Fruit fly (Drosophila melanogaster) whole organism, wandering third instar larva: ENCODE data around the gene PGRP-SB1.

Source experiments
- Abd-B ChIP-seq: fragments of >200 bp; optimal IDR thresholded peaks from 2 replicates; lab custom pipeline; 2017; ENCODE audit warnings: missing biosample characterization, missing genetic modification characterization
- CG9705 ChIP-seq: fragments of 200-800 bp; sonication (Bioruptor generic); optimal IDR thresholded peaks from 2 replicates; lab custom pipeline; 2018; ENCODE audit warnings: missing biosample characterization, mild to moderate bottlenecking, missing genetic modification characterization
- CrebA ChIP-seq: fragments of 200-800 bp; sonication (Bioruptor generic); optimal IDR thresholded peaks from 2 replicates; lab custom pipeline; 2016; ENCODE audit warnings: missing biosample characterization, mild to moderate bottlenecking, missing genetic modification characterization, borderline replicate concordance
- Dfd ChIP-seq: fragments of >200 bp; optimal IDR thresholded peaks from 2 replicates; lab custom pipeline; 2017; ENCODE audit warnings: missing biosample characterization, missing genetic modification characterization
- Dif ChIP-seq: fragments of 200-275, 200-300 bp; sonication (Bioruptor generic); optimal IDR thresholded peaks from 2 replicates; lab custom pipeline; 2018; ENCODE audit warnings: missing biosample characterization, missing genetic modification characterization; ENCODE audit not compliant: partially characterized antibody
- GATAd ChIP-seq: sonication (Bioruptor generic); optimal IDR thresholded peaks from 2 replicates; lab custom pipeline; 2016; ENCODE audit warnings: missing biosample characterization, missing genetic modification characterization
- HLH106 ChIP-seq: fragments of 200-800 bp; optimal IDR thresholded peaks from 3 replicates; lab custom pipeline; 2019; ENCODE audit warnings: missing biosample characterization, mild to moderate bottlenecking, missing genetic modification characterization, moderate library complexity
- Hr78 ChIP-seq: fragments of >200 bp; optimal IDR thresholded peaks from 2 replicates; lab custom pipeline; 2017; ENCODE audit warnings: missing biosample characterization, missing genetic modification characterization
- Jra ChIP-seq: sonication (Bioruptor generic); optimal IDR thresholded peaks from 2 replicates; lab custom pipeline; 2016; ENCODE audit warnings: missing biosample characterization, missing genetic modification characterization
- Myc ChIP-seq: fragments of >200 bp; optimal IDR thresholded peaks from 2 replicates; lab custom pipeline; 2017
- Rel ChIP-seq, 2 experiments: fragments of 200-800 bp; sonication (Bioruptor generic) in 1 of 2; optimal IDR thresholded peaks; 2 replicates in 1 of 2; 3 replicates in 1 of 2; lab custom pipeline; 2016 to 2019; ENCODE audit warnings: mild to moderate bottlenecking in 2 of 2, missing biosample characterization in 2 of 2, missing genetic modification characterization in 2 of 2, moderate library complexity in 1 of 2
- Sp1 ChIP-seq: fragments of 200-800 bp; sonication (Bioruptor generic); optimal IDR thresholded peaks from 3 replicates; lab custom pipeline; 2019; ENCODE audit warnings: missing biosample characterization, mild to moderate bottlenecking, missing genetic modification characterization, moderate library complexity
- Vsx2 ChIP-seq: fragments of 200-300, 225-300 bp; sonication (Bioruptor generic); optimal IDR thresholded peaks from 2 replicates; lab custom pipeline; 2018; ENCODE audit warnings: missing biosample characterization, missing genetic modification characterization; ENCODE audit not compliant: partially characterized antibody
- br ChIP-seq: fragments of 200-800 bp; sonication (Bioruptor generic); optimal IDR thresholded peaks from 2 replicates; lab custom pipeline; 2016; ENCODE audit warnings: missing biosample characterization, missing genetic modification characterization
- dl ChIP-seq, 2 experiments: fragments of 175-275, 200-275 bp in 1 of 2; fragments of 200-275 bp in 1 of 2; sonication (Bioruptor generic); optimal IDR thresholded peaks; lab custom pipeline; 2018; ENCODE audit warnings: mild to moderate bottlenecking in 2 of 2, missing biosample characterization in 2 of 2, missing genetic modification characterization in 2 of 2, moderate library complexity in 2 of 2; ENCODE audit not compliant: partially characterized antibody in 2 of 2, insufficient read depth in 1 of 2
- dmrt93B ChIP-seq: fragments of 200-800 bp; sonication (Bioruptor generic); optimal IDR thresholded peaks from 2 replicates; lab custom pipeline; 2018; ENCODE audit warnings: missing biosample characterization, mild to moderate bottlenecking, missing genetic modification characterization
- dsf ChIP-seq: sonication (Bioruptor generic); optimal IDR thresholded peaks from 2 replicates; lab custom pipeline; 2016; ENCODE audit warnings: missing biosample characterization, missing genetic modification characterization, borderline replicate concordance
- foxo ChIP-seq, 2 experiments: fragments of 200-800 bp; sonication (Bioruptor generic); optimal IDR thresholded peaks; 2 replicates in 1 of 2; 3 replicates in 1 of 2; lab custom pipeline; 2016 to 2017; ENCODE audit warnings: missing biosample characterization in 2 of 2, missing genetic modification characterization in 2 of 2
- fru ChIP-seq: fragments of 200-800 bp; sonication (Bioruptor generic); optimal IDR thresholded peaks from 3 replicates; lab custom pipeline; 2016; ENCODE audit warnings: missing biosample characterization, mild to moderate bottlenecking, missing genetic modification characterization
- h ChIP-seq: fragments of 200-800 bp; sonication (Bioruptor generic); optimal IDR thresholded peaks from 3 replicates; lab custom pipeline; 2016; ENCODE audit warnings: missing biosample characterization, mild to moderate bottlenecking, missing genetic modification characterization
- lola ChIP-seq: fragments of >200 bp; optimal IDR thresholded peaks from 2 replicates; lab custom pipeline; 2017; ENCODE audit warnings: missing biosample characterization, missing genetic modification characterization
- psq ChIP-seq: fragments of 200-800 bp; sonication (Bioruptor generic); optimal IDR thresholded peaks from 3 replicates; lab custom pipeline; 2017; ENCODE audit warnings: missing biosample characterization, mild to moderate bottlenecking, missing genetic modification characterization, moderate library complexity
- rgr ChIP-seq: fragments of 200-800 bp; sonication (Bioruptor generic); optimal IDR thresholded peaks from 3 replicates; lab custom pipeline; 2016; ENCODE audit warnings: missing biosample characterization, mild to moderate bottlenecking, missing genetic modification characterization
- sv ChIP-seq: fragments of 200-800 bp; sonication (Bioruptor generic); optimal IDR thresholded peaks from 3 replicates; lab custom pipeline; 2016; ENCODE audit warnings: missing biosample characterization, missing genetic modification characterization
- tai ChIP-seq: sonication (Bioruptor generic); optimal IDR thresholded peaks from 2 replicates; lab custom pipeline; 2016; ENCODE audit warnings: missing biosample characterization, missing genetic modification characterization
- usp ChIP-seq: fragments of >200 bp; optimal IDR thresholded peaks from 2 replicates; lab custom pipeline; 2017; ENCODE audit warnings: missing biosample characterization, missing genetic modification characterization
- woc ChIP-seq: sonication (Bioruptor generic); optimal IDR thresholded peaks from 2 replicates; lab custom pipeline; 2016; ENCODE audit warnings: missing biosample characterization, mild to moderate bottlenecking, missing genetic modification characterization

Gene PGRP-SB1

dm6 chr3L:16682371-16682770, 45.4 kb downstream of the PGRP-SB1 start:
- TF ChIP-seq fru = no peak
- peak; percentile 23 for TF ChIP-seq h (GFP tag; lab: Kevin White, UChicago)
- no peak for TF ChIP-seq sv
- no peak for TF ChIP-seq lola (GFP tag; lab: Kevin White, UChicago)
- no peak for TF ChIP-seq Myc (lab: Kevin White, UChicago)
- no peak for TF ChIP-seq GATAd (GFP tag; lab: Kevin White, UChicago)
- no peak for TF ChIP-seq Dif
- no peak for TF ChIP-seq Rel (GFP tag; optimal IDR thresholded peaks at IDR 0.05; lab: Kevin White, UChicago)
- peak; percentile 94 for TF ChIP-seq Rel (tag; optimal IDR thresholded peaks at IDR 0.05; lab: Kevin White, UChicago)
- no peak for TF ChIP-seq dl (GFP tag; optimal IDR thresholded peaks at IDR 0.05; lab: Kevin White, UChicago; ENCODE audit: insufficient read depth in 1 of 2, partially characterized antibody in 2 of 2)
- TF ChIP-seq rgr (GFP tag; lab: Kevin White, UChicago) = no peak
- no peak for TF ChIP-seq foxo (GFP tag; optimal IDR thresholded peaks at IDR 0.05; lab: Kevin White, UChicago)
- no peak for TF ChIP-seq psq
- TF ChIP-seq tai (GFP tag; lab: Kevin White, UChicago) = no peak
- no peak for TF ChIP-seq Jra (GFP tag; lab: Kevin White, UChicago)
- no peak for TF ChIP-seq CG9705
- no peak for TF ChIP-seq Sp1 (GFP tag; lab: Kevin White, UChicago)
- no peak for TF ChIP-seq HLH106 (tag; lab: Kevin White, UChicago)
- TF ChIP-seq woc (GFP tag; lab: Kevin White, UChicago) = no peak
- TF ChIP-seq CrebA = peak; percentile 63
- no peak for TF ChIP-seq br (GFP tag; lab: Kevin White, UChicago)
- TF ChIP-seq Hr78 = no peak
- TF ChIP-seq Abd-B = no peak
- no peak for TF ChIP-seq usp
- TF ChIP-seq dsf (GFP tag; lab: Kevin White, UChicago) = no peak
- no peak for TF ChIP-seq dmrt93B (GFP tag; lab: Kevin White, UChicago)
- TF ChIP-seq, all 38 proteins: peak for 3

DNA sequence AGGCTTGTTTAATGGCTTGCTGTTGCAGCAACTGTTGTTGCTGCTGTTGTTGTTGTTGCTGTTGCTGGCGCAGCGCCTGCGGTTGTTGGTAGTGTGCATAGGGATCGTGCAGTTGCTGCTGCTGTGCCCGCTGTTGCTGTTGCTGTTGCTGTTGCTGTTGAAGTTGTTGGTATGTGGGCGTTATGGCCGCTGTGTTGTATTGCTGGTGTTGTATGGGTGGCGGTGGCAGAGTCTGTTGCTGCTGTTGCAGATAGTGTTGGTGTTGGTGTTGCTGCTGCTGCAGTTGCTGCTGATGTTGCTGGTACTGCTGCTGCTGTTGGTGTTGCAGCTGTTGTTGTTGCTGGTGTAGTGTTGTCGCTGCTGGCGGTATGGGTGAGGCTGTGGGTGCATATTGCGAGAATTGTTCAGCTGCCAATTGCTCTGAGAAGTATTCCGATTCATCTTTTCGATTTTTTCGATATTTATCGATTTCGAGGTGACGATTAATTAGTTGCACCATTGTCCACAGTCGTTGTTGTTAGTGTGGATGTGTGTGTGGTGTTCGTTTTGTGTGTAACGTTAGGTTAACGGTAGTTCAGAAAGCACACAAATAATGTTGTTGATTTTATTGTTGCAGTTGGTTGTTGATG, 48.2 kb downstream of the PGRP-SB1 start:
- TF ChIP-seq Dfd (GFP tag; lab: Kevin White, UChicago) (peak; percentile 98), Vsx2 (no peak)
- TF ChIP-seq, all 38 proteins: peak for 1
